Worm (Caenorhabditis elegans) whole organism, L4/young adult: ENCODE measurements around the gene shw-3.
A peak's percentile ranks its signal among the peaks of the same experiment; 100 is the strongest.

ENCODE experiments used
- W03F9.2 ChIP-seq: fragments of 150-350 bp; optimal IDR thresholded peaks from 2 replicates; lab custom pipeline; 2014; ENCODE audit warnings: missing biosample characterization, missing genetic modification characterization
- dao-5 ChIP-seq: sonication (generic microtip); optimal IDR thresholded peaks from 2 replicates; lab custom pipeline; 2016; ENCODE audit warnings: missing genotype, missing genetic modification characterization, moderate library complexity, missing compliant biosample characterization
- him-1 ChIP-seq: sonication (generic microtip); optimal IDR thresholded peaks from 2 replicates; lab custom pipeline; 2016; ENCODE audit warnings: missing genotype, missing genetic modification reagents, missing genetic modification characterization, missing compliant biosample characterization

Gene shw-3

DNA sequence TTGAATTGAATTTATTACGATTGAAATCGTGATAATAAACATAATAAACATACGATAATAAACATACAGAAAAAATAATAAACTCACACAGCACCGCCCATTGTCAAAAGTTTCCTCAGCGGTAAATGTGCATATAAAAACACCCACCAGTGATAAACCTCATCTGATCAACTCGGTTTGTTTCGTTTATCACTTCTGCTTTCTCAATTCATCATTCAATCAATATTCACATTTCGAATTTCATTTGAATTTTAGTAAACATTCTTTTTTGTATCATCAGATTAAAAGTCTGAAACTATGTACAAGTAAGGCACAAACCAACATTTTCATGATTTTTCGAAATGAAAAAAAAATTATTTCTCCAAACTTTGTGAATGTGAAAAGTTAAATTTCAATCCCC, 26.2 kb upstream of the shw-3 start, which contains the start of gene try-10:
Gene try-10, minus strand, starts transcription at position 101 of the 400 bp plus-strand sequence.
- no peak for TF ChIP-seq dao-5 (tag; lab: Kevin White, UChicago)
- TF ChIP-seq W03F9.2 (tag; lab: Kevin White, UChicago) = no peak
- TF ChIP-seq him-1 (tag; lab: Kevin White, UChicago) = no peak

DNA sequence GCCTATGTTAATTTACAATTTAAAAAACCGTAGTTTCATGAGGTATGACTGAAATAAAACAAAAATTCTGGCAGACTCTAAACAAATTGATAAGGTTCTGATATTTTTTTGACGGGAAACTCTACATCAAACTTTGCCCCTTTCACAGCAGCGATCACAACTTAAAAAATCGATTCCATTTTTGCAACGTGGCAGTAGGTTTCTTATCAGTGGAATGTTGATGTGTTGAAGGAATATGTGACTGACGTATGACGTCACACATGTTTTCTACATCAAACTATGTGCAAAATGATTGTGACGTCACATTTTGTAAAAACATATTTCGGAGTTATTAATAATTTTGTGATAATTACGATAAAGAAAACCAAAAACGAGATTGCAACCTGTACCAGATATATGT, 24.9 kb upstream of the shw-3 start:
- TF ChIP-seq W03F9.2 (tag; lab: Kevin White, UChicago) (no peak), him-1 (tag; lab: Kevin White, UChicago) (no peak)

DNA sequence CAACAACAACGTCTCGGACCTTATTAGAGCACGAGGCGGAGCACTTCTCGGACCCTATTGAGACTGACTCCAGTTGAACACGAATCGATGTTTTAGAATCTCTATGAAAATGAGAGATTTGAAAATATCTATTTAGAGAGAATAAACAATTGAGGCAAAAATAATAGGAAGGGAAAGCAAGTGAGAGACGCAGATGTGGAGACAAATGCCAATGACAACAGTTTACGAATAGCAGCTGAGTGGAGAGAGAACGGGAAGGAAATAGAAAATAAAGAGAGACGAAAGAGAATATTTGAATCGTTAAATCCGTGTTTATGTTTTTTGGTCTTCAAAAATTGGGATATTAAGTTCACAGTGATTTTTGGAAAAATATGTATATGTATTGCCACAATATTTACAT, 22.9 kb upstream of the shw-3 start:
- no peak for TF ChIP-seq W03F9.2 (tag; lab: Kevin White, UChicago)
- no peak for TF ChIP-seq him-1 (tag; lab: Kevin White, UChicago)
- TF ChIP-seq dao-5 (tag; lab: Kevin White, UChicago) = no peak

DNA sequence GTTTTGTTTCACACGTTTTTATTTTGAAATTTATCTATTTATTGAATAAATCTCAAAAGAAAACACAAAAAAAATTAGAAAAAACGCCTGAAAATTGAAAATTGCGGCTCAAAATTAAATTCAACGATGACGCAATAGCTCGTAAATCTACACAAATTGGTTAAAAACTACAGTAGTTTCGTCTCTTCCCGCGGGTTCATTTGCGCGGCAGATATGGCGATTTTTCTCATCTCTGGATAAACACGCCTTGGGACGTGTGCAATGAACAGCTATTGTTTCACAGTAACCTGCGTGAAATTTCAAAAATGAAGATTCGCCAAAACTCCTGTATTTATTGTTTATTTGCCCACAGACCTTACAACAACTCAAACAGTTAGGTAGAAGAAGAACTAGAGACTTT, 22.3 kb upstream of the shw-3 start:
- TF ChIP-seq dao-5 (tag; lab: Kevin White, UChicago) = no peak
- no peak for TF ChIP-seq him-1 (tag; lab: Kevin White, UChicago)
- TF ChIP-seq W03F9.2 (tag; lab: Kevin White, UChicago) = no peak

DNA sequence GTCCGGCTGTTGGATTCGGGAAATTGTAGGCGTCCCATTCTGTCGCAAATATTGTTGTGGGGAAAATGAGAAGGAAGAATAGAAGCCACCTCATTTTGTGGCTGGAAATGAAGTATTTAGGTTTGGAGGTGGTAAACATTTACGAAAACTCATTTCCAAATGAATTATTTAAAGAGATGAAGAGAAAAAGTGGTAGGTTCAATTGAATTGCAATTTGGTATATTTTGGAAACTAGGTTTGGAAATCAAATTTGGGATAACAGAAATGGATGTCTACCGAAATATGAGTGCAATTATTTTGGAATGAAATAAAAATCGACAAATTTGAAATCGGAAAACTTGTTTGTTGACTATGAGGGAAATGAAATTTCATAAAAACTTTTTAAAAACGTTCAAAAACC, 21.9 kb upstream of the shw-3 start, which contains the start of gene F15B9.10:
Gene F15B9.10, minus strand, starts transcription at position 101 of the 400 bp plus-strand sequence.
- TF ChIP-seq W03F9.2 (tag; lab: Kevin White, UChicago) (no peak), him-1 (tag; lab: Kevin White, UChicago) (no peak), dao-5 (tag; lab: Kevin White, UChicago) (no peak)

DNA sequence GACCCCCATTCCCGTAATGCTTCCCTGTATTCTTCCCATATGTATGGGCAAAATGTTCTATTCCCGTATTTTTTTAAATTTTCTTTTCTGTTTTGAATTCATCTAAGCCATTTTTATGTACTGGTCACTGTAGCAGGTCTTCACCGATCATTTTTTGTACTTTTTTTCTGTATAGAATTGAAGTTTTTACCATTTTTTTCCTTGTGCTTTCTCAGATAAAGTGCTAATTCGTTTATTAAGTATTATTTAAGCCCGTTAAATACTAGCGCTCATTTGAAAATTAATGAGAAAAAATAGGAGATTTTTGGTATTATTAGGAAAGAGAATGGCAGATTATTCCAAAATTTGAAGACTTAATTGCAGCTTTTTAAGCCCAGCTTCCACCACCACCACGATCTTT, 19.8 kb upstream of the shw-3 start:
- no peak for TF ChIP-seq him-1 (tag; lab: Kevin White, UChicago)
- no peak for TF ChIP-seq dao-5 (tag; lab: Kevin White, UChicago)
- no peak for TF ChIP-seq W03F9.2 (tag; lab: Kevin White, UChicago)

DNA sequence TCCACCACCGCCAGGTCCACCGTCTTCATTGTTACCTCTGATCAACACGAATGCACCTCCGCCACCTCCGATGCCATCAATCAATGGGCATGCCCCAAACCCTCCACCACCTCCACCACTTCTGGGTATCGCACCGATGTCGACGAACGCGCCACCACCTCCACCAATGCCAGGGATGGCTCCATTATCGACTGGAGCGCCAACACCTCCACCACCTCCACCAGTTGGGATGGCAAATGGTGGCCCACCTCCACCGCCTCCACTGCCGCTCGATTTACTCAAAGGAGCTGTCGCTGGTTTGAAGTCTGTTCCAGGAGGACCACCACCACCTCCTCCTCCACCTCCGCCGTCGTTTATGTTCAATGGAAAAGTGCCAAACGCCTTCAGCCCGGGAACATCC, 17.4 kb upstream of the shw-3 start:
- TF ChIP-seq W03F9.2 (tag; lab: Kevin White, UChicago) = no peak
- TF ChIP-seq him-1 (tag; lab: Kevin White, UChicago) = no peak
- no peak for TF ChIP-seq dao-5 (tag; lab: Kevin White, UChicago)

DNA sequence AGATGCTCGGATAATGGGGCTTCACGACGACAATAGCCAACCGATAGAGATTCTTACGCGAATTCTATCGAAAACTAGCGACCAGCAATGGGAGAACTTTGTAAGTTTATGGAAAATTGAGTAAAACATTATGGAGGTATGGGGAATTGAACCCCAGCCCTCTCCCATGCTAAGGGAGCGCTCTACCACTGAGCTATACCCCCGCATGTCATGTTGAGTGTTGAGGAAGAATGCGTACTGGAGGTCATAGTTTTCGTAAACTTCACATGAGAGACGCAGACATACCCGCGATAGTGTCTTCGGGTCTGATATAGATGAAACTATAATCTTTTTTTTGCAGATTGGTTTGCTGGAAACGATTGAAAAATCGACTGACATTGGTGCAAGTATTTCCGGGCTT, 16.4 kb upstream of the shw-3 start:
- peak; percentile 72 for TF ChIP-seq him-1 (tag; lab: Kevin White, UChicago)
- no peak for TF ChIP-seq W03F9.2 (tag; lab: Kevin White, UChicago)
- TF ChIP-seq dao-5 (tag; lab: Kevin White, UChicago) = peak; percentile 72

DNA sequence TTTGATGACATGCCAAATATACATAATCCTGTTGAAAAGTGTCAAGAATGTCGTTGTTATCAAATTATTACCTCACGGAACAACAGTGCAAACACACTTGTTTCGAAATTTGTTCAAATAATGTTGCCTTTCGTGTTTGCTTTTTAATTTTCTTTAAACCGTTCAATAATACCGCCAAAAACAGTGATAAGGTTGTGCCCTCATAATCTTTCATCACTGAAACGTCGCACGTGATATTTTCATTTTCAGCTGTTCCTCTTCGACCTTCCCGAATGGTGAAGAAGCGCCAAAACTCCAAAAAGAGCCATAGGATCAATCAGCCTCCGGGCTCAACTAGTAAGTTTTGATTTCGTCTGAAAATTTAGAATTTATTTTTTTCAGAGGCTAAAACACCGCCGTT, 15.1 kb upstream of the shw-3 start, which contains the start of gene inft-2:
Gene inft-2, plus strand, starts transcription at position 248 of the 400 bp plus-strand sequence.
- no peak for TF ChIP-seq W03F9.2 (tag; lab: Kevin White, UChicago)
- TF ChIP-seq dao-5 (tag; lab: Kevin White, UChicago) = no peak
- no peak for TF ChIP-seq him-1 (tag; lab: Kevin White, UChicago)

DNA sequence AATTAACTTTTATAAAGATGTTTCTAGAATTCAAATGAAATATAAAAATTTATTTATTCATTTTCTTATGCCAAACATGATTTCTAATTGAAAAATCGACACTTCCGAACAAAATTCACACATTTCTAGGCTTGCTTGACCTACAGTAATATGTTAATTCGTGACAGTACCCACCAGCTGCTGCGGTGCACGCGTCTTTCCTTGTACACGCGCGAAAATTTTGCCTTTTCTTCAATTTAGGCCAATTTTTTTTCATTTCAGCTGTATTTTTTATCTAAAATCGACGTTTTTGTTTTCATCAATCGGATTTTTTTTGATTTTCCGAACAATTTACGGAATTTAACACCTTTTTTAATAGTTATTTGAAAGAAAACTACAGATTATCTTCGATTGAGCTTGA, 13.1 kb upstream of the shw-3 start:
- TF ChIP-seq dao-5 (tag; lab: Kevin White, UChicago) = no peak
- TF ChIP-seq W03F9.2 (tag; lab: Kevin White, UChicago) = no peak
- no peak for TF ChIP-seq him-1 (tag; lab: Kevin White, UChicago)

DNA sequence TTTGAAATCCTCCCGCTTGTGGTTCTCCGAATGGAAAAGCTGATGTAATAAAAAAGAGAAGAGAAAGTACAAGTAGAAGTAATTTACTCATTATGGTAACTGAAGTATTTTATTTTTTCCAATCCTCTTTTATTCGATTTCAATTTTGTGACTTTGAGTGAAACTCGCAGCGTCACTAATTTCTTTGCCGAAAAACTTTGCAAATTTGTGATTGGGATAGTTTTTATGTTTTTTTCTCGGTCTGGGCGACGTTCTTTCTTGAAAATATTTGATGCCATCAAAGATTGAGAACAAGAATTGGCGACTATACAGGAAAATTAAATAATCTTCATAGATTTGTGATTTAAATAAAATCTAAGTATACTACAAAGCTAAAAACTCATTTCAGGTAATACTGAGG, 12.6 kb upstream of the shw-3 start, which contains the start of gene far-4:
Gene far-4, minus strand, starts transcription at position 101 of the 400 bp plus-strand sequence.
- TF ChIP-seq him-1 (tag; lab: Kevin White, UChicago) (no peak), W03F9.2 (tag; lab: Kevin White, UChicago) (no peak), dao-5 (tag; lab: Kevin White, UChicago) (no peak)

DNA sequence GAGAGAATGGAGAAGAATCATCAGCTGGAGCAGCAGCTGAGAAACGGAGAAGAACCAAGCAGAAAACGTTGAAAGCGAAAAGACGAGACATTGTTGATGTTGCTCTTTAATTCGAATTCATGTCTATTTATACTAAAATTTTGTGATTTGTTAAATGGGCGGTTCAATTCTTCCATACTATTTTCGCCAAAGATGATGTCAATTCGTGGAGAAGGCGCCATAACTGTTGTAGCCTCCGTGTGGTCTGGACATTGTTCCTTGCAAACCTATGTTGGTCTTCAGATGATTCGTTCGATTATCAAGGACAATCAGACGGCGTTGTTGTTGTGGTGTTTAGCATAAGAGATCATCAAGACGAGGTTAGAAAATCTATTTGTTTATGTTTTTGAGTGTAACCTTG, 10.5 kb upstream of the shw-3 start, which contains the start of gene far-3:
Gene far-3, minus strand, starts transcription at position 101 of the 400 bp plus-strand sequence.
- TF ChIP-seq W03F9.2 (tag; lab: Kevin White, UChicago) (no peak), dao-5 (tag; lab: Kevin White, UChicago) (no peak), him-1 (tag; lab: Kevin White, UChicago) (no peak)

DNA sequence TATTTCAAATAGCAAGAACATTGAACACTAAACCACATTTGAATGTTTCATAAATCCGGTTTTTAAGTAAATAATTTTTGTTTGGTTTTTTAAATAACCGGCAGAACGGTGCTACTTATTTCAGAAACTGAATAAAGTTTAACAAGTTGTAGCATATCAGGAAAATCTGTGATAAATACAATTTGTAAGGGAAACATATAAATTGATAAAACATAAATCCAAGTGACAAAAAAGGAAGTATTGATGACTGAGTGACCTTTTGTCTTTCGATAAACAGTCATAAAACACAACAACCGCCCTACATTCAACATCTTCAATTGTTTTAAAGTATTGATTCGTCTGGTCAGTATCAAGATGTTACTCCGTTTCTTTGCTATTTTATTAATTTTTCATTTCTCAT, 8.3 kb upstream of the shw-3 start, which contains the start of gene far-5:
Gene far-5, plus strand, starts transcription at position 301 of the 400 bp plus-strand sequence.
- no peak for TF ChIP-seq him-1 (tag; lab: Kevin White, UChicago)
- TF ChIP-seq dao-5 (tag; lab: Kevin White, UChicago) = no peak
- no peak for TF ChIP-seq W03F9.2 (tag; lab: Kevin White, UChicago)

DNA sequence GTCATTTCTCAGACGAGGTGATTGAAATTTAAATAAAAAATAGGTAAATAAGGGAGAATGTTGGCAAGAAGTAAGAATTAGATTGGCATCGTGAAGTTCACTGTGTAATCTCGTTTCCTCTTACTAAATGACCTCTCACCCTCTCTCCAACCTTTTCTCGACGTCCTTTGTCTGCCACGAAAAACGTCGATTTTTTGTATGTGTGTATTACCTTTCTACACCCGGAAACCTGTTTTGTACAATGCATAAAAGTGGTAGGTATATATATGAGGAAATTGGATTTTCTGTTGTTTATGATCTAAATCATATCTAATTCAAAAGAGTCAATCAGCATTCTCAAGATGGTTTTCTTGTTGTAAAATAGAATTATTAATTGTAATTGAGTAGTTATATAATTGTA, 5.9 kb upstream of the shw-3 start, which contains the start of the genes F15B9.11 and dsl-7:
Gene F15B9.11, minus strand, starts transcription at position 5 of the 400 bp plus-strand sequence.
Gene dsl-7, plus strand, starts transcription at position 260 of the 400 bp plus-strand sequence.
- TF ChIP-seq him-1 (tag; lab: Kevin White, UChicago) (no peak), W03F9.2 (tag; lab: Kevin White, UChicago) (no peak), dao-5 (tag; lab: Kevin White, UChicago) (no peak)
